Worm (Caenorhabditis elegans): ENCODE results near the gene R03E9.2.

Gene R03E9.2

ce11 chrX:6749124-6749822 is 16.2 kb upstream of the R03E9.2 start:
- TF ChIP-seq lin-13 (tag; optimal IDR thresholded peaks at IDR 0.05) (no peak), lsy-2 (tag; optimal IDR thresholded peaks at IDR 0.05) (no peak), elt-1 (tag; optimal IDR thresholded peaks at IDR 0.05; ENCODE audit: borderline replicate concordance, insufficient read depth) (no peak), mls-2 (tag; optimal IDR thresholded peaks at IDR 0.05) (no peak), ceh-39 (tag; optimal IDR thresholded peaks at IDR 0.05) (no peak), mab-5 (tag; optimal IDR thresholded peaks at IDR 0.05) (no peak), pha-4 (tag; optimal IDR thresholded peaks at IDR 0.05) (no peak)

ce11 chrX:6747906-6748356 is 14.8 kb upstream of the R03E9.2 start:
- TF ChIP-seq mls-2 (tag; optimal IDR thresholded peaks at IDR 0.05) (no peak), zip-8 (tag; optimal IDR thresholded peaks at IDR 0.05) (no peak), pha-4 (tag; optimal IDR thresholded peaks at IDR 0.05) (peak; percentile 26), ceh-83 (GFP tag; optimal IDR thresholded peaks at IDR 0.05) (no peak), elt-3 (tag; optimal IDR thresholded peaks at IDR 0.05) (no peak), mep-1 (tag; optimal IDR thresholded peaks at IDR 0.05) (no peak), ztf-11 (tag; optimal IDR thresholded peaks at IDR 0.05) (no peak)

DNA sequence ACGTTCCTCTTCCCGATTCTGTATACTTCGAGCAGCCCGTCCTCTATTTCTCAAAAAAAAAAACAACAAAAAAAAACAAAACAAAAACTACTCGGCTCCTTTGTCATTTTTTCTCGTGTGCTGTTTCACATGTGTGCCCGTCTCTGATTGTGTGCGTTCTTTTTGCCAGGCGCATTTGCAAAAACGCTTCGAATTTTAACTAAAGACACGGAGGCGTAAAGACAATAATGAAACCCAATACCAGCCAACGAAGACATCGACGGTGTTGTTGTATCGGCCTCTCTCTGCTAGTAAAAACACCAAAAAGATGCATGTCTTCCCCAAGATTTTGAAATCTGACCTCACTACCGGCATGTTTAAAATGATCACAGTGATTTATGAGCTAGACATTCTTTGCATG is 13.7 kb upstream of the R03E9.2 start:
- TF ChIP-seq ham-2 (GFP tag; optimal IDR thresholded peaks at IDR 0.05) (no peak), mab-5 (tag; optimal IDR thresholded peaks at IDR 0.05) (no peak)

ce11 chrX:6745515-6745914 is 12.4 kb upstream of the R03E9.2 start:
- TF ChIP-seq lin-13 (tag; optimal IDR thresholded peaks at IDR 0.05): no peak

- TF ChIP-seq ceh-83 (GFP tag; optimal IDR thresholded peaks at IDR 0.05) (no peak), pha-4 (tag; optimal IDR thresholded peaks at IDR 0.05) (no peak), ces-1 (GFP tag; optimal IDR thresholded peaks at IDR 0.05) (peak; percentile 1)
Observed at ce11 chrX:6744978-6745377, 11.9 kb upstream of the R03E9.2 start.

DNA sequence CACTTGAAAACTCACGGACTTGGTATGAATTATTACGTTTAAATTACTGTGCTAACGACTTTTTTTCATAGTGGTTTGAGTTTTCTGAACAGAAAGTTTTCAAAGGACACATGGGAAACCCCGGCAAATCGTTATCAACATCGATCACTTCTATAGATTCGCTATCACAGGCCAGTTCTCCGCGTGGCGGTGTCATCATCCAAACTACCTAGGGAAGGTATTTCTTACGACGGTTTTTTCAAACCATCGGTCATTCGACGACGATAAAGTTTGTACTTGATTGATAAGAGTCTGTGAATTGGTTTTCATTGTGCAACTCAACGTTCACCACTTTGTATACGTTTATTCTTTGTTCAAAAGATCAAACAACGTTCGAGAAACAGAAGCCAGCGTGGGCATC is 11.4 kb upstream of the R03E9.2 start:
- TF ChIP-seq mep-1 (tag; optimal IDR thresholded peaks at IDR 0.05) (no peak), ceh-39 (tag; optimal IDR thresholded peaks at IDR 0.05) (no peak), ceh-43 (GFP tag; optimal IDR thresholded peaks at IDR 0.05) (no peak), hlh-1 (tag; optimal IDR thresholded peaks at IDR 0.05) (no peak)

- peak; percentile 39 for TF ChIP-seq mep-1 (tag; optimal IDR thresholded peaks at IDR 0.05)
- no peak for TF ChIP-seq bed-3 (GFP tag; optimal IDR thresholded peaks at IDR 0.05)
- TF ChIP-seq lsy-2 (tag; optimal IDR thresholded peaks at IDR 0.05): peak; percentile 10
- TF ChIP-seq unc-120 (tag; optimal IDR thresholded peaks at IDR 0.05; ENCODE audit: poor library complexity, severe bottlenecking): peak; percentile 35
- peak; percentile 23 for TF ChIP-seq ceh-83 (GFP tag; optimal IDR thresholded peaks at IDR 0.05)
- peak; percentile 36 for TF ChIP-seq nhr-237 (tag; optimal IDR thresholded peaks at IDR 0.05)
- no peak for TF ChIP-seq sptf-1 (tag; optimal IDR thresholded peaks at IDR 0.05)
- TF ChIP-seq ham-2 (GFP tag; optimal IDR thresholded peaks at IDR 0.05): peak; percentile 58
- TF ChIP-seq drap-1 (GFP tag; optimal IDR thresholded peaks at IDR 0.05): no peak
- TF ChIP-seq tbx-8 (GFP tag; optimal IDR thresholded peaks at IDR 0.05): peak; percentile 17
- peak; percentile 42 for TF ChIP-seq pha-4 (tag; optimal IDR thresholded peaks at IDR 0.05)
- peak; percentile 82 for TF ChIP-seq unc-62 (GFP tag; optimal IDR thresholded peaks at IDR 0.05)
- TF ChIP-seq elt-1 (tag; optimal IDR thresholded peaks at IDR 0.05; ENCODE audit: borderline replicate concordance, insufficient read depth): peak; percentile 98
- TF ChIP-seq flh-1 (GFP tag; optimal IDR thresholded peaks at IDR 0.05): no peak
- TF ChIP-seq blmp-1 (tag; optimal IDR thresholded peaks at IDR 0.05): no peak
- TF ChIP-seq elt-3 (tag; optimal IDR thresholded peaks at IDR 0.05): peak; percentile 89
- peak; percentile 45 for TF ChIP-seq hlh-1 (tag; optimal IDR thresholded peaks at IDR 0.05)
Observed at ce11 chrX:6743853-6744346, 10.8 kb upstream of the R03E9.2 start.
